Fruit fly (Drosophila melanogaster) whole organism, embryonic: Measurements from ENCODE around the gene how.

ENCODE experiments used
- Ada2b ChIP-seq: fragments of 200-800 bp; sonication (Bioruptor generic); IDR thresholded peaks from 2 replicates; pipeline ENCODE4 v1.3.6; 2022; ENCODE audit warnings: missing biosample characterization, missing genetic modification characterization
- Atf3 ChIP-seq: fragments of 200-800 bp; sonication (Bioruptor generic); optimal IDR thresholded peaks from 3 replicates; lab custom pipeline; 2016; ENCODE audit warnings: missing biosample characterization, missing genetic modification characterization
- B-H1 ChIP-seq: fragments of 200-800 bp; sonication (Bioruptor generic); IDR thresholded peaks from 3 replicates; pipeline ENCODE4 v1.3.6; 2022; ENCODE audit warnings: missing biosample characterization, missing genetic modification characterization
- Bteb2 ChIP-seq: fragments of 200-800 bp; sonication (Bioruptor generic); optimal IDR thresholded peaks from 2 replicates; lab custom pipeline; 2016; ENCODE audit warnings: missing biosample characterization, missing genetic modification characterization
- CG10267 ChIP-seq: fragments of 200-800 bp; sonication (Bioruptor generic); optimal IDR thresholded peaks from 2 replicates; lab custom pipeline; 2018; ENCODE audit warnings: missing biosample characterization, mild to moderate bottlenecking, missing genetic modification characterization, moderate library complexity
- CG10979 ChIP-seq: fragments of 200-800 bp; sonication (Bioruptor generic); optimal IDR thresholded peaks from 2 replicates; lab custom pipeline; 2018; ENCODE audit warnings: missing biosample characterization, mild to moderate bottlenecking, missing genetic modification characterization, moderate library complexity
- CG11560 ChIP-seq: fragments of 200-800 bp; sonication (Bioruptor generic); IDR thresholded peaks from 3 replicates; pipeline ENCODE4 v1.3.6; 2022; ENCODE audit warnings: missing biosample characterization, missing genetic modification characterization
- CG1233 ChIP-seq: fragments of 200-800 bp; sonication (Bioruptor generic); optimal IDR thresholded peaks from 4 replicates; lab custom pipeline; 2018; ENCODE audit warnings: missing biosample characterization, mild to moderate bottlenecking, missing genetic modification characterization
- CG12391 ChIP-seq: fragments of 200-800 bp; sonication (Bioruptor generic); optimal IDR thresholded peaks from 3 replicates; lab custom pipeline; 2018; ENCODE audit warnings: missing biosample characterization, mild to moderate bottlenecking, missing genetic modification characterization, moderate library complexity
- CG13624 ChIP-seq: fragments of 200-800 bp; sonication (Bioruptor generic); optimal IDR thresholded peaks from 2 replicates; lab custom pipeline; 2016; ENCODE audit warnings: missing biosample characterization, missing genetic modification characterization
- CG14441 ChIP-seq: fragments of 200-800 bp; sonication (Bioruptor generic); IDR thresholded peaks from 2 replicates; pipeline ENCODE4 v1.3.6; 2022; ENCODE audit warnings: missing biosample characterization, missing genetic modification characterization
- CG15011 ChIP-seq: fragments of 200-800 bp; sonication (Bioruptor generic); optimal IDR thresholded peaks from 3 replicates; lab custom pipeline; 2018; ENCODE audit warnings: missing biosample characterization, mild to moderate bottlenecking, missing genetic modification characterization
- CG16813 ChIP-seq: fragments of 200-800 bp; sonication (Bioruptor generic); IDR thresholded peaks from 3 replicates; pipeline ENCODE4 v1.3.6; 2022; ENCODE audit warnings: missing biosample characterization, missing genetic modification characterization; ENCODE audit not compliant: partially characterized antibody
- CG18262 ChIP-seq: fragments of 200-800 bp; optimal IDR thresholded peaks from 3 replicates; lab custom pipeline; 2019; ENCODE audit warnings: missing biosample characterization, mild to moderate bottlenecking, missing genetic modification characterization, moderate library complexity
- CG18619 ChIP-seq: fragments of 200-800 bp; sonication (Bioruptor generic); optimal IDR thresholded peaks from 3 replicates; lab custom pipeline; 2017; ENCODE audit warnings: missing biosample characterization, mild to moderate bottlenecking, missing genetic modification characterization
- CG2199 ChIP-seq: fragments of 200-800 bp; sonication (Bioruptor generic); IDR thresholded peaks from 3 replicates; pipeline ENCODE4 v1.3.6; 2022; ENCODE audit warnings: missing biosample characterization, missing genetic modification characterization
- CG3065 ChIP-seq: fragments of 200-800 bp; sonication (Bioruptor generic); optimal IDR thresholded peaks from 2 replicates; lab custom pipeline; 2016; ENCODE audit warnings: missing biosample characterization, missing genetic modification characterization
- CG7556 ChIP-seq: fragments of 200-800 bp; sonication (Bioruptor generic); optimal IDR thresholded peaks from 2 replicates; lab custom pipeline; 2017; ENCODE audit warnings: missing biosample characterization, mild to moderate bottlenecking, missing genetic modification characterization
- CG7745 ChIP-seq: fragments of 200-800 bp; sonication (Bioruptor generic); optimal IDR thresholded peaks from 2 replicates; lab custom pipeline; 2018; ENCODE audit warnings: missing biosample characterization, mild to moderate bottlenecking, missing genetic modification characterization, moderate library complexity
- CG7786 ChIP-seq: fragments of 200-800 bp; sonication (Bioruptor generic); optimal IDR thresholded peaks from 2 replicates; lab custom pipeline; 2016; ENCODE audit warnings: missing biosample characterization, missing genetic modification characterization
- CG7963 ChIP-seq: fragments of 200-800 bp; sonication (Bioruptor generic); IDR thresholded peaks from 3 replicates; pipeline ENCODE4 v1.3.6; 2022; ENCODE audit warnings: missing biosample characterization, missing genetic modification characterization; ENCODE audit not compliant: partially characterized antibody
- CG9817 ChIP-seq: fragments of 200-800 bp; sonication (Bioruptor generic); optimal IDR thresholded peaks from 2 replicates; lab custom pipeline; 2018; ENCODE audit warnings: missing biosample characterization, mild to moderate bottlenecking, missing genetic modification characterization, moderate library complexity
- Dll ChIP-seq: fragments of 200-800 bp; sonication (Bioruptor generic); IDR thresholded peaks from 4 replicates; pipeline ENCODE4 v1.3.6; 2022; ENCODE audit warnings: missing biosample characterization, missing genetic modification characterization; ENCODE audit not compliant: partially characterized antibody
- Dref ChIP-seq: fragments of 200-800 bp; sonication (Bioruptor generic); IDR thresholded peaks from 2 replicates; pipeline ENCODE4 v1.3.6; 2022; ENCODE audit warnings: missing biosample characterization, missing genetic modification characterization
- ERR ChIP-seq: fragments of 200-800 bp; sonication (Bioruptor generic); optimal IDR thresholded peaks from 2 replicates; lab custom pipeline; 2016; ENCODE audit warnings: missing biosample characterization, missing genetic modification characterization
- Elba2 ChIP-seq: fragments of 200-800 bp; sonication (Bioruptor generic); optimal IDR thresholded peaks from 3 replicates; lab custom pipeline; 2016; ENCODE audit warnings: missing biosample characterization, missing genetic modification characterization
- Ets97D ChIP-seq: fragments of 200-800 bp; sonication (Bioruptor generic); optimal IDR thresholded peaks from 3 replicates; lab custom pipeline; 2016; ENCODE audit warnings: missing biosample characterization, missing genetic modification characterization
- Fer1 ChIP-seq: fragments of 200-800 bp; sonication (Bioruptor generic); optimal IDR thresholded peaks from 2 replicates; lab custom pipeline; 2017; ENCODE audit warnings: missing biosample characterization, mild to moderate bottlenecking, missing genetic modification characterization
- Gug ChIP-seq: fragments of 200-800 bp; sonication (Bioruptor generic); IDR thresholded peaks from 4 replicates; pipeline ENCODE4 v1.3.6; 2022; ENCODE audit warnings: missing biosample characterization, missing genetic modification characterization
- HLH3B ChIP-seq: fragments of 200-800 bp; sonication (Bioruptor generic); IDR thresholded peaks from 2 replicates; pipeline ENCODE4 v1.3.6; 2022; ENCODE audit warnings: missing biosample characterization, missing genetic modification characterization
- Hand ChIP-seq: fragments of 200-800 bp; sonication (Bioruptor generic); optimal IDR thresholded peaks from 2 replicates; lab custom pipeline; 2017; ENCODE audit warnings: mild to moderate bottlenecking, missing biosample characterization, missing genetic modification reagents, missing genetic modification characterization
- Hsf ChIP-seq: fragments of 200-800 bp; sonication (Bioruptor generic); optimal IDR thresholded peaks from 3 replicates; lab custom pipeline; 2016; ENCODE audit warnings: missing biosample characterization, missing genetic modification characterization
- Neu2 ChIP-seq: fragments of 200-800 bp; sonication (Bioruptor generic); optimal IDR thresholded peaks from 3 replicates; lab custom pipeline; 2016; ENCODE audit warnings: missing biosample characterization, missing genetic modification characterization, borderline replicate concordance
- NfI ChIP-seq: fragments of 200-800 bp; sonication (Bioruptor generic); optimal IDR thresholded peaks from 3 replicates; lab custom pipeline; 2018; ENCODE audit warnings: missing biosample characterization, mild to moderate bottlenecking, missing genetic modification characterization, moderate library complexity
- Oli ChIP-seq: fragments of 200-800 bp; sonication (Bioruptor generic); optimal IDR thresholded peaks from 2 replicates; lab custom pipeline; 2018; ENCODE audit warnings: missing biosample characterization, mild to moderate bottlenecking, missing genetic modification characterization, moderate library complexity
- TFAM ChIP-seq: fragments of 200-800 bp; sonication (Bioruptor generic); optimal IDR thresholded peaks from 2 replicates; lab custom pipeline; 2017; ENCODE audit warnings: missing biosample characterization, missing genetic modification characterization, inconsistent platforms
- Taf1 ChIP-seq: fragments of 200-800 bp; sonication (Bioruptor generic); IDR thresholded peaks from 2 replicates; pipeline ENCODE4 v1.3.6; 2022; ENCODE audit warnings: missing biosample characterization, missing genetic modification characterization
- chif ChIP-seq, 2 experiments: fragments of 200-800 bp; sonication (Bioruptor generic); optimal IDR thresholded peaks; 3 replicates each; lab custom pipeline; 2016; ENCODE audit warnings: missing biosample characterization in 2 of 2, missing genetic modification characterization in 2 of 2
- chn ChIP-seq: fragments of 200-800 bp; sonication (Bioruptor generic); optimal IDR thresholded peaks from 2 replicates; lab custom pipeline; 2016; ENCODE audit warnings: missing biosample characterization, missing genetic modification characterization
- gce ChIP-seq: fragments of 200-800 bp; sonication (Bioruptor generic); IDR thresholded peaks from 3 replicates; pipeline ENCODE4 v1.3.6; 2022; ENCODE audit warnings: missing biosample characterization, missing genetic modification characterization
- gem ChIP-seq: fragments of 200-800 bp; sonication (Bioruptor generic); optimal IDR thresholded peaks from 2 replicates; lab custom pipeline; 2019; ENCODE audit warnings: missing biosample characterization, mild to moderate bottlenecking, missing genetic modification characterization, moderate library complexity
- grau ChIP-seq: fragments of 200-800 bp; optimal IDR thresholded peaks from 3 replicates; lab custom pipeline; 2019; ENCODE audit warnings: missing biosample characterization, mild to moderate bottlenecking, missing genetic modification characterization, moderate library complexity
- hb ChIP-seq: fragments of 200-800 bp; sonication (Bioruptor generic); IDR thresholded peaks from 3 replicates; pipeline ENCODE4 v1.3.6; 2022; ENCODE audit warnings: missing biosample characterization, missing genetic modification characterization; ENCODE audit not compliant: partially characterized antibody
- kah ChIP-seq: fragments of 200-800 bp; sonication (Bioruptor generic); optimal IDR thresholded peaks from 2 replicates; lab custom pipeline; 2018; ENCODE audit warnings: missing biosample characterization, mild to moderate bottlenecking, missing genetic modification characterization
- pan ChIP-seq, 4 experiments: fragments of >200 bp in 3 of 4; fragments of 200-800 bp in 1 of 4; sonication (Bioruptor generic) in 1 of 4; optimal IDR thresholded peaks in 3 of 4; IDR thresholded peaks in 1 of 4; 2 replicates each; pipeline versions ENCODE4 v1.3.6 to Lab custom; 2017 to 2022; ENCODE audit warnings: missing biosample characterization in 2 of 4, missing genetic modification characterization in 2 of 4, mixed read lengths in 1 of 4
- pfk ChIP-seq: fragments of 200-800 bp; sonication (Bioruptor generic); optimal IDR thresholded peaks from 2 replicates; lab custom pipeline; 2018; ENCODE audit warnings: missing biosample characterization, mild to moderate bottlenecking, missing genetic modification characterization, moderate library complexity
- sima ChIP-seq: fragments of 200-800 bp; sonication (Bioruptor generic); optimal IDR thresholded peaks from 2 replicates; lab custom pipeline; 2016; ENCODE audit warnings: missing biosample characterization, missing genetic modification characterization
- sob ChIP-seq: fragments of 200-800 bp; sonication (Bioruptor generic); IDR thresholded peaks from 2 replicates; pipeline ENCODE4 v1.3.6; 2022; ENCODE audit warnings: missing biosample characterization, missing genetic modification characterization
- sr ChIP-seq: fragments of 200-800 bp; sonication (Bioruptor generic); IDR thresholded peaks from 3 replicates; pipeline ENCODE4 v1.3.6; 2022; ENCODE audit warnings: missing biosample characterization, missing genetic modification characterization
- tap ChIP-seq: fragments of 200-800 bp; optimal IDR thresholded peaks from 3 replicates; lab custom pipeline; 2019; ENCODE audit warnings: missing biosample characterization, mild to moderate bottlenecking, missing genetic modification characterization, moderate library complexity
- tup ChIP-seq: fragments of 200-800 bp; sonication (Bioruptor generic); optimal IDR thresholded peaks from 2 replicates; lab custom pipeline; 2016; ENCODE audit warnings: missing biosample characterization, mild to moderate bottlenecking, missing genetic modification characterization, moderate library complexity

The how gene

dm6 chr3R:22039480-22039879, 2.5 kb upstream of the how start (continued):
- no peak for TF ChIP-seq Bteb2
- TF ChIP-seq grau (tag; lab: Kevin White, UChicago) = peak; percentile 38
- TF ChIP-seq tup (GFP tag; lab: Kevin White, UChicago) = no peak
- no peak for TF ChIP-seq pan (optimal IDR thresholded peaks at IDR 0.05; lab: Kevin White, UChicago)
- peak in 1 of 2 experiments; percentile 79 for TF ChIP-seq pan (GFP tag; optimal IDR thresholded peaks at IDR 0.05 in 1 of 2, IDR thresholded peaks at IDR 0.05 in 1 of 2)
- TF ChIP-seq CG7963 (GFP tag; lab: Robert Waterston, UW) = no peak
- no peak for TF ChIP-seq CG2199 (GFP tag; lab: Robert Waterston, UW)
- no peak for TF ChIP-seq CG15011 (GFP tag; lab: Kevin White, UChicago)
- no peak for TF ChIP-seq Ets97D (GFP tag; lab: Kevin White, UChicago)
- TF ChIP-seq CG1233 (GFP tag; lab: Kevin White, UChicago) = peak; percentile 24
- TF ChIP-seq CG9817 (tag; lab: Kevin White, UChicago) = no peak
- no peak for TF ChIP-seq chn
- TF ChIP-seq CG14441 (GFP tag; lab: Robert Waterston, UW) = peak; percentile 51
- no peak for TF ChIP-seq ERR (GFP tag; lab: Kevin White, UChicago)
- TF ChIP-seq gce (GFP tag; lab: Robert Waterston, UW) = no peak
- TF ChIP-seq Taf1 (GFP tag; lab: Robert Waterston, UW) = no peak
- TF ChIP-seq CG13624 (GFP tag; lab: Kevin White, UChicago) = peak; percentile 2
- TF ChIP-seq pfk (GFP tag; lab: Kevin White, UChicago) = no peak
- peak in 1 of 2 experiments; percentile 9 for TF ChIP-seq chif (GFP tag; optimal IDR thresholded peaks at IDR 0.05; lab: Kevin White, UChicago)
- no peak for TF ChIP-seq Dll (GFP tag; lab: Robert Waterston, UW)
- no peak for TF ChIP-seq Elba2 (GFP tag; lab: Kevin White, UChicago)
- peak; percentile 61 for TF ChIP-seq CG12391 (tag; lab: Kevin White, UChicago)
- TF ChIP-seq CG7745 (tag; lab: Kevin White, UChicago) = no peak
- no peak for TF ChIP-seq tap (tag; lab: Kevin White, UChicago)
- TF ChIP-seq CG16813 (GFP tag; lab: Robert Waterston, UW) = no peak
- no peak; the same call in 2 of the 4 replicates for TF ChIP-seq Gug (GFP tag; lab: Robert Waterston, UW)
- peak; percentile 55 for TF ChIP-seq sob (GFP tag; lab: Robert Waterston, UW)
- TF ChIP-seq CG18619 = no peak
- TF ChIP-seq HLH3B = peak; percentile 82
- TF ChIP-seq Hsf (GFP tag; lab: Kevin White, UChicago) = peak; percentile 45
- TF ChIP-seq CG7786 (GFP tag; lab: Kevin White, UChicago) = no peak
- TF ChIP-seq Hand (GFP tag; lab: Kevin White, UChicago) = no peak
- no peak for TF ChIP-seq Dref
- peak; percentile 45 for TF ChIP-seq CG7556
- TF ChIP-seq CG11560 = no peak
- no peak for TF ChIP-seq sima (GFP tag; lab: Kevin White, UChicago)
- TF ChIP-seq gem (tag; lab: Kevin White, UChicago) = no peak
- TF ChIP-seq Oli (tag; lab: Kevin White, UChicago) = peak; percentile 54
- TF ChIP-seq hb (GFP tag; lab: Robert Waterston, UW) = no peak
- TF ChIP-seq sr (GFP tag; lab: Robert Waterston, UW) = peak; percentile 85; the same call in 2 of the 3 replicates
- no peak for TF ChIP-seq CG10267 (tag; lab: Kevin White, UChicago)
- no peak for TF ChIP-seq NfI
- TF ChIP-seq CG10979 = peak; percentile 58
- peak; percentile 55 for TF ChIP-seq CG18262
- no peak for TF ChIP-seq kah (GFP tag; lab: Kevin White, UChicago)
- no peak for TF ChIP-seq TFAM (GFP tag; lab: Kevin White, UChicago)
- no peak for TF ChIP-seq Atf3
- no peak for TF ChIP-seq Neu2 (GFP tag; lab: Kevin White, UChicago)
- TF ChIP-seq CG3065 (GFP tag; lab: Kevin White, UChicago) = no peak
- TF ChIP-seq Ada2b = peak; percentile 66
- TF ChIP-seq Fer1 (GFP tag; lab: Kevin White, UChicago) = peak; percentile 6
- peak; percentile 42; the same call in 1 of the 3 replicates for TF ChIP-seq B-H1 (GFP tag; lab: Robert Waterston, UW)
